Worm (Caenorhabditis elegans): ENCODE results near the gene cln-3.3.

ce11 chrV:8727077-8727476 is 44.2 kb downstream of the cln-3.3 start, which contains the start of gene ZC196.9:
- TF ChIP-seq jun-1 (tag; optimal IDR thresholded peaks at IDR 0.05) (no peak), pqm-1 (tag; optimal IDR thresholded peaks at IDR 0.05) (no peak), skn-1 (tag; optimal IDR thresholded peaks at IDR 0.05) (no peak), sea-2 (GFP tag; optimal IDR thresholded peaks at IDR 0.05) (no peak), egl-27 (tag; optimal IDR thresholded peaks at IDR 0.05) (no peak)

Measured in whole organism, L3 larva.